Worm (Caenorhabditis elegans): ENCODE measurements around the gene C04E6.5.
A peak's percentile ranks its signal among the peaks of the same experiment; 100 is the strongest.

C04E6.5 gene

DNA sequence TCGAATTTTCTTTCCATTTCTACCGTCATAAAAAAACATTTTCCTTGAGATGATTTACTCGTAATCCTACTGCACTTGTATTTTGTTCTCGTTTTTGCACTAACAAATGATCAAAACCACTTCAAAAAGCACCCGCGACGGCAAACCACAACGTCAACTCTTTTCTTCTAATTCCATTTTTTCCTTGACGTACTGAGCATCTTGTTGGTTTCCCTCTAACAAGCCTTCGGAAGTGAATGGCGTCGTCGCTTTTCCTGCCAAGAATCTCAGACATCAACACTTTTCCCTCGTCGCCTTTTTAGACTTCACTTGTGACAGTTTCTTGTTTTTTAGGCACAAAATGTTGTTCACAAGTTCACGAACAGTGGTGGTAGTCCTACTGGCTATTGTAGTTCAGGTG lies 10.5 kb downstream of the C04E6.5 start, which contains the start of gene C04E6.13:
C04E6.13 (plus strand) TSS at position 301 of the 400 bp plus-strand sequence.
- TF ChIP-seq tbx-37 (GFP tag; conservative IDR thresholded peaks at IDR 0.05) (no peak), B0310.2 (tag; optimal IDR thresholded peaks at IDR 0.05) (no peak), aly-1 (tag; optimal IDR thresholded peaks at IDR 0.05) (no peak), hnd-1 (tag; optimal IDR thresholded peaks at IDR 0.05) (no peak), flt-1 (GFP tag; IDR thresholded peaks at IDR 0.05) (no peak), ets-7 (tag; optimal IDR thresholded peaks at IDR 0.05) (no peak), F13C5.2 (tag; optimal IDR thresholded peaks at IDR 0.05) (no peak), tra-4 (tag; optimal IDR thresholded peaks at IDR 0.05) (no peak), sea-1 (GFP tag; conservative IDR thresholded peaks at IDR 0.05) (no peak), tbx-11 (GFP tag; IDR thresholded peaks at IDR 0.05) (no peak)

DNA sequence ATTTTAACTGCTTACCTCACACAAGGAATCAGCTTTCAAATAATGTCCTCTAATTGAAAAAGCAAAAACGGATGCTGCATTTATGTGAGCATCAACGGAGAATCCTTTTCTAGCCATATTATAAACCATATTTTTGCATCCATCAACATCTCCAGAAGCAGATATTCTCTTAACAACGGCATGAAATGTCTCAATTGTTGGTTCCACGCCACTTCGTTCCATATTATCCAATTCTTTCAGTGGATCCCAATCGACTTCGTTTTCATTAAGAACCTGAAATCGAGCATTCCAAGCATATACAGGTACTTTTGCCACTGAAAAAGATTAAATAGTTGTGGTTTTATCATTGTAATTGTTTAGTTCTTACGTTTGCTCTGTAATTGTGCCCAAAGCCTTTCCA lies 14.9 kb downstream of the C04E6.5 start:
- TF ChIP-seq tra-4 (tag; optimal IDR thresholded peaks at IDR 0.05) = no peak
- no peak for TF ChIP-seq sea-1 (GFP tag; conservative IDR thresholded peaks at IDR 0.05)
- TF ChIP-seq tbx-11 (GFP tag; IDR thresholded peaks at IDR 0.05) = no peak

ce11 chrV:5917707-5918106 lies 15.8 kb downstream of the C04E6.5 start, which contains the start of gene lrpr-1:
lrpr-1 (minus strand) TSS chrV:5917891.
- no peak for TF ChIP-seq tbx-11 (GFP tag; IDR thresholded peaks at IDR 0.05)
- no peak for TF ChIP-seq B0310.2 (tag; optimal IDR thresholded peaks at IDR 0.05)
- no peak for TF ChIP-seq hmg-4 (GFP tag; optimal IDR thresholded peaks at IDR 0.05)
- TF ChIP-seq tra-4 (tag; optimal IDR thresholded peaks at IDR 0.05) = no peak
- TF ChIP-seq ceh-36 (tag; optimal IDR thresholded peaks at IDR 0.05) = no peak
- peak; percentile 50; the same call in 1 of the 2 replicates for TF ChIP-seq flt-1 (GFP tag; IDR thresholded peaks at IDR 0.05)
- no peak for TF ChIP-seq hnd-1 (tag; optimal IDR thresholded peaks at IDR 0.05)
- TF ChIP-seq ets-7 (tag; optimal IDR thresholded peaks at IDR 0.05) = no peak
- no peak for TF ChIP-seq hmbx-1 (tag; optimal IDR thresholded peaks at IDR 0.05)
- TF ChIP-seq tbx-37 (GFP tag; conservative IDR thresholded peaks at IDR 0.05) = peak; percentile 88
- TF ChIP-seq pes-1 (GFP tag; IDR thresholded peaks at IDR 0.05) = no peak; the same call in 1 of the 2 replicates
- no peak for TF ChIP-seq sea-1 (GFP tag; conservative IDR thresholded peaks at IDR 0.05)
- no peak for TF ChIP-seq scrt-1 (GFP tag; IDR thresholded peaks at IDR 0.05)
- TF ChIP-seq ceh-13 (GFP tag; optimal IDR thresholded peaks at IDR 0.05) = no peak
- TF ChIP-seq aly-1 (tag; optimal IDR thresholded peaks at IDR 0.05) = no peak
- no peak for TF ChIP-seq F13C5.2 (tag; optimal IDR thresholded peaks at IDR 0.05)

DNA sequence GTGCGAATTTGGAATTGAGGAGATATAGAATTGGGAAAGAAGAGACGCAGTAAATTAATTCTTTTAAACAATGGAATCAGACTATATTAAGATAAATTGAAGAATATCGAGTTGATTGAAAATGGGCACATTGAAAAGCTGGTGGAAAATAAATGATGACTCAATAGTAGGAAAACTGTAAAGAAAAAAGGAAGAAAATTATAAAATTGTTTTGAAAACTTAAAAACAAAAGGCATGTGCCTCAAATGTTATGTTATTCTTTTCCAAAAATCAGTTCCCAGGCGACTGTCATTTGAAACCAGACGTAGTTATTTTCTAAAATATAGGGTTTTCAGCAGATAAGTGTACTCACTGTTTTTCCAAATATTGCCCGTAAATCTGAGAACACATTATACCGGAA lies 18.0 kb downstream of the C04E6.5 start, which contains the start of gene C04E6.12:
C04E6.12 (minus strand) TSS at position 101 of the 400 bp plus-strand sequence.
- no peak for TF ChIP-seq ama-1 (optimal IDR thresholded peaks at IDR 0.05)
- no peak for TF ChIP-seq hmbx-1 (tag; optimal IDR thresholded peaks at IDR 0.05)
- no peak for TF ChIP-seq hnd-1 (tag; optimal IDR thresholded peaks at IDR 0.05)
- no peak for TF ChIP-seq tbx-11 (GFP tag; IDR thresholded peaks at IDR 0.05)
- TF ChIP-seq hmg-4 (GFP tag; optimal IDR thresholded peaks at IDR 0.05) = no peak
- no peak for TF ChIP-seq ceh-13 (GFP tag; optimal IDR thresholded peaks at IDR 0.05)
- TF ChIP-seq scrt-1 (GFP tag; IDR thresholded peaks at IDR 0.05) = no peak
- no peak for TF ChIP-seq flt-1 (GFP tag; IDR thresholded peaks at IDR 0.05)
- no peak for TF ChIP-seq tra-4 (tag; optimal IDR thresholded peaks at IDR 0.05)
- TF ChIP-seq ets-7 (tag; optimal IDR thresholded peaks at IDR 0.05) = no peak
- TF ChIP-seq aly-1 (tag; optimal IDR thresholded peaks at IDR 0.05) = no peak
- TF ChIP-seq ceh-36 (tag; optimal IDR thresholded peaks at IDR 0.05) = no peak
- no peak for TF ChIP-seq sea-1 (GFP tag; conservative IDR thresholded peaks at IDR 0.05)
- TF ChIP-seq pes-1 (GFP tag; IDR thresholded peaks at IDR 0.05) = no peak
- TF ChIP-seq B0310.2 (tag; optimal IDR thresholded peaks at IDR 0.05) = no peak
- no peak for TF ChIP-seq tbx-37 (GFP tag; conservative IDR thresholded peaks at IDR 0.05)

DNA sequence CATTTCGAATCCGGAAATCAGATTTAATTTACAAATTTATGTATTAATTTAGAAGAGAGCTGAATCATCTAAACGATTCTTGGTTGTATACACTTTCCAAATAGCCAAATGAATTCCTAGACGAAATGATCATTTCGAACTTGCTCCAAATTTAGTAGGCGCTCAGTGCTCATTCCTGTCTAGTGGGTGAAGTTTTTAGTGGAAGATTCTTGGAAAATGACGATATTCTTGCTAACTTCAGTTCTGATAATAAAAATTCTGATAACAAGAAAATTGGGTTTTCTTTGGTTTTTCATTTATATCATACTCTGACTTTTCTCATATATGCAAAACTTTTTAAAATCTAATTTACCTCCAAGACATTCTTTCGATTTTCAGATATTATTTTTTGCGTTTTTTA lies 19.8 kb downstream of the C04E6.5 start:
- TF ChIP-seq hmg-4 (GFP tag; optimal IDR thresholded peaks at IDR 0.05) (no peak), F13C5.2 (tag; optimal IDR thresholded peaks at IDR 0.05) (no peak)

DNA sequence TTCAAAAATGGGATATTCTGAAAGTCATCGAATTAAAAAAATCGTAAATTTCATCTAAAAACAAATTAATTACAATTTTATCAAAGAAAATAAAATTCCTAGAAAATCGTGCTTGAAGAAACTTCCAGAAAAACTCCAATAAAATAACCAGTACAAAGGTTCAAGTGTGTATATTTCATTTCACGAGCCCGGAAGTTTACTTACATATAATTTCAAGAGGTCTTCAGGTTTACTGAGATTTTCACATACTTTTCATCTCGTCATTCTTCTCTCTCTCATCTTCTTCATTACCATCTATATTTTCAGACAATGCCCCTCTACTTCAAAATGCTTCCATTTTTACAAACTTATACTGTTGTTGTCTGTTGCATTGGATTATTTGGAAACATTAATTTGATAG lies 20.3 kb downstream of the C04E6.5 start, which contains the start of gene srsx-18:
srsx-18 (plus strand) TSS at position 301 of the 400 bp plus-strand sequence.
- TF ChIP-seq tbx-37 (GFP tag; conservative IDR thresholded peaks at IDR 0.05) = no peak
- TF ChIP-seq tra-4 (tag; optimal IDR thresholded peaks at IDR 0.05) = no peak
- no peak for TF ChIP-seq sea-1 (GFP tag; conservative IDR thresholded peaks at IDR 0.05)
- TF ChIP-seq hnd-1 (tag; optimal IDR thresholded peaks at IDR 0.05) = no peak
- no peak for TF ChIP-seq ets-7 (tag; optimal IDR thresholded peaks at IDR 0.05)
- TF ChIP-seq F13C5.2 (tag; optimal IDR thresholded peaks at IDR 0.05) = no peak
- TF ChIP-seq ceh-36 (tag; optimal IDR thresholded peaks at IDR 0.05) = no peak
- no peak for TF ChIP-seq hmbx-1 (tag; optimal IDR thresholded peaks at IDR 0.05)
- TF ChIP-seq tbx-11 (GFP tag; IDR thresholded peaks at IDR 0.05) = no peak
- TF ChIP-seq aly-1 (tag; optimal IDR thresholded peaks at IDR 0.05) = no peak
- no peak for TF ChIP-seq ceh-13 (GFP tag; optimal IDR thresholded peaks at IDR 0.05)
- TF ChIP-seq pes-1 (GFP tag; IDR thresholded peaks at IDR 0.05) = no peak
- no peak for TF ChIP-seq scrt-1 (GFP tag; IDR thresholded peaks at IDR 0.05)
- TF ChIP-seq ama-1 (optimal IDR thresholded peaks at IDR 0.05) = no peak

- TF ChIP-seq tbx-11 (GFP tag; IDR thresholded peaks at IDR 0.05) (no peak), hmg-4 (GFP tag; optimal IDR thresholded peaks at IDR 0.05) (no peak), ceh-13 (GFP tag; optimal IDR thresholded peaks at IDR 0.05) (no peak), ama-1 (optimal IDR thresholded peaks at IDR 0.05) (no peak), ceh-36 (tag; optimal IDR thresholded peaks at IDR 0.05) (no peak), hmbx-1 (tag; optimal IDR thresholded peaks at IDR 0.05) (no peak), aly-1 (tag; optimal IDR thresholded peaks at IDR 0.05) (no peak), sea-1 (GFP tag; conservative IDR thresholded peaks at IDR 0.05) (no peak), tra-4 (tag; optimal IDR thresholded peaks at IDR 0.05) (no peak), B0310.2 (tag; optimal IDR thresholded peaks at IDR 0.05) (no peak), hnd-1 (tag; optimal IDR thresholded peaks at IDR 0.05) (no peak), flt-1 (GFP tag; IDR thresholded peaks at IDR 0.05) (no peak), ets-7 (tag; optimal IDR thresholded peaks at IDR 0.05) (no peak), scrt-1 (GFP tag; IDR thresholded peaks at IDR 0.05) (no peak), tbx-37 (GFP tag; conservative IDR thresholded peaks at IDR 0.05) (no peak)
Measured at ce11 chrV:5927347-5927746, 25.4 kb downstream of the C04E6.5 start, which contains the start of gene srsx-17. srsx-17 (plus strand) TSS chrV:5927647.

DNA sequence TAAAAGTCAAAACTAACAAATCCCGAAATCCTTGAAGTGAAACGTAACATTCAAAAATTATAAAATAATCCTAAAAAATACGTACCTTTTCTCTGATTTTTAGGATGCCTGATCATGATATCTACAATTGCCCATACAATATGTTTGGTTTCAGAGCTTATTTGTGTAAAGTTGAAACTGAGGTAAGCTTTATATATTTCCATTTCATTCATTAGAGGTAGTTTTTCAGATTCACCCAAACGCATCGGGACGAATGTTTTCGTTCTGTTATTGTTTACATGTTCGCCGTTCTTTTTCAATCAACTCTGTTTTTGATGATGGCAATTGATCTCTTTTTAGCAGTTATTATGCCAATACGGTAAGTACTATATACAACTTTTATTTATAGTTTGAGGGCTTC lies 26.1 kb downstream of the C04E6.5 start:
- TF ChIP-seq pes-1 (GFP tag; IDR thresholded peaks at IDR 0.05) = no peak
- no peak for TF ChIP-seq B0310.2 (tag; optimal IDR thresholded peaks at IDR 0.05)
- TF ChIP-seq F13C5.2 (tag; optimal IDR thresholded peaks at IDR 0.05) = no peak
- TF ChIP-seq hmbx-1 (tag; optimal IDR thresholded peaks at IDR 0.05) = no peak
- no peak for TF ChIP-seq ceh-36 (tag; optimal IDR thresholded peaks at IDR 0.05)
- TF ChIP-seq hnd-1 (tag; optimal IDR thresholded peaks at IDR 0.05) = no peak
- TF ChIP-seq tra-4 (tag; optimal IDR thresholded peaks at IDR 0.05) = no peak
- no peak for TF ChIP-seq scrt-1 (GFP tag; IDR thresholded peaks at IDR 0.05)
- TF ChIP-seq aly-1 (tag; optimal IDR thresholded peaks at IDR 0.05) = no peak
- no peak for TF ChIP-seq sea-1 (GFP tag; conservative IDR thresholded peaks at IDR 0.05)
- TF ChIP-seq ceh-13 (GFP tag; optimal IDR thresholded peaks at IDR 0.05) = no peak
- no peak for TF ChIP-seq tbx-11 (GFP tag; IDR thresholded peaks at IDR 0.05)
- TF ChIP-seq hmg-4 (GFP tag; optimal IDR thresholded peaks at IDR 0.05) = no peak
- no peak for TF ChIP-seq ama-1 (optimal IDR thresholded peaks at IDR 0.05)
- TF ChIP-seq flt-1 (GFP tag; IDR thresholded peaks at IDR 0.05) = no peak
- no peak for TF ChIP-seq ets-7 (tag; optimal IDR thresholded peaks at IDR 0.05)
- TF ChIP-seq tbx-37 (GFP tag; conservative IDR thresholded peaks at IDR 0.05) = no peak

All from whole organism, early embryonic.